Fruit fly (Drosophila melanogaster) whole organism, embryonic: ENCODE results near the gene IRSp53.

Experiments
- CG10267 ChIP-seq: fragments of 200-800 bp; sonication (Bioruptor generic); optimal IDR thresholded peaks from 2 replicates; lab custom pipeline; 2018; ENCODE audit warnings: missing biosample characterization, mild to moderate bottlenecking, missing genetic modification characterization, moderate library complexity
- CG10366 ChIP-seq: fragments of 200-800 bp; sonication (Bioruptor generic); IDR thresholded peaks from 2 replicates; pipeline ENCODE4 v1.3.6; 2022; ENCODE audit warnings: missing biosample characterization, missing genetic modification characterization
- CG10431 ChIP-seq: fragments of 200-800 bp; sonication (Bioruptor generic); optimal IDR thresholded peaks from 3 replicates; lab custom pipeline; 2018; ENCODE audit warnings: missing biosample characterization, mild to moderate bottlenecking, missing genetic modification characterization
- CG10462 ChIP-seq: fragments of 200-800 bp; sonication (Bioruptor generic); optimal IDR thresholded peaks from 2 replicates; lab custom pipeline; 2016; ENCODE audit warnings: missing biosample characterization, missing genetic modification characterization
- CG12071 ChIP-seq: fragments of 200-800 bp; sonication (Bioruptor generic); optimal IDR thresholded peaks from 3 replicates; lab custom pipeline; 2018; ENCODE audit warnings: missing biosample characterization, mild to moderate bottlenecking, missing genetic modification characterization
- CG32772 ChIP-seq: fragments of 200-800 bp; sonication (Bioruptor generic); IDR thresholded peaks from 2 replicates; pipeline ENCODE4 v1.3.6; 2022; ENCODE audit warnings: missing biosample characterization, missing genetic modification characterization
- CG34224 ChIP-seq: fragments of 200-800 bp; sonication (Bioruptor generic); IDR thresholded peaks from 3 replicates; pipeline ENCODE4 v1.3.6; 2022; ENCODE audit warnings: missing biosample characterization, missing genetic modification characterization; ENCODE audit not compliant: partially characterized antibody
- CG3847 ChIP-seq: fragments of 200-800 bp; sonication (Bioruptor generic); IDR thresholded peaks from 2 replicates; pipeline ENCODE4 v1.3.6; 2022; ENCODE audit warnings: missing biosample characterization, missing genetic modification characterization
- CG4404 ChIP-seq: fragments of 200-800 bp; sonication (Bioruptor generic); IDR thresholded peaks from 2 replicates; pipeline ENCODE4 v1.3.6; 2022; ENCODE audit warnings: missing biosample characterization, missing genetic modification characterization
- CG4424 ChIP-seq: fragments of 200-800 bp; sonication (Bioruptor generic); optimal IDR thresholded peaks from 3 replicates; lab custom pipeline; 2016; ENCODE audit warnings: missing biosample characterization, missing genetic modification characterization
- CG4707 ChIP-seq: fragments of 200-800 bp; sonication (Bioruptor generic); optimal IDR thresholded peaks from 2 replicates; lab custom pipeline; 2018; ENCODE audit warnings: missing biosample characterization, mild to moderate bottlenecking, missing genetic modification characterization, moderate library complexity
- CG6175 ChIP-seq: fragments of 200-800 bp; sonication (Bioruptor generic); IDR thresholded peaks from 3 replicates; pipeline ENCODE4 v1.3.6; 2022; ENCODE audit warnings: missing biosample characterization, missing genetic modification characterization
- CG9215 ChIP-seq: fragments of 200-800 bp; sonication (Bioruptor generic); IDR thresholded peaks from 2 replicates; pipeline ENCODE4 v1.3.6; 2022; ENCODE audit warnings: missing biosample characterization, missing genetic modification characterization
- Dbx ChIP-seq: fragments of 200-800 bp; sonication (Bioruptor generic); IDR thresholded peaks from 3 replicates; pipeline ENCODE4 v1.3.6; 2022; ENCODE audit warnings: missing biosample characterization, missing genetic modification characterization
- Drgx ChIP-seq: fragments of 200-800 bp; sonication (Bioruptor generic); IDR thresholded peaks from 2 replicates; pipeline ENCODE4 v1.3.6; 2022; ENCODE audit warnings: missing biosample characterization, missing genetic modification characterization
- Gug ChIP-seq: fragments of 200-800 bp; sonication (Bioruptor generic); IDR thresholded peaks from 4 replicates; pipeline ENCODE4 v1.3.6; 2022; ENCODE audit warnings: missing biosample characterization, missing genetic modification characterization
- HLH4C ChIP-seq: fragments of 200-800 bp; sonication (Bioruptor generic); IDR thresholded peaks from 3 replicates; pipeline ENCODE4 v1.3.6; 2022; ENCODE audit warnings: missing biosample characterization, missing genetic modification characterization; ENCODE audit not compliant: partially characterized antibody
- MTF-1 ChIP-seq: fragments of 200-800 bp; sonication (Bioruptor generic); optimal IDR thresholded peaks from 2 replicates; lab custom pipeline; 2018; ENCODE audit warnings: missing biosample characterization, mild to moderate bottlenecking, missing genetic modification characterization, borderline replicate concordance
- Med ChIP-seq: fragments of 200-800 bp; sonication (Bioruptor generic); peaks from one replicate; lab custom pipeline; 2016; ENCODE audit warnings: missing biosample characterization, missing genetic modification characterization, mild to moderate bottlenecking, inconsistent platforms, moderate library complexity
- NFAT ChIP-seq: fragments of 200-800 bp; sonication (Bioruptor generic); IDR thresholded peaks from 2 replicates; pipeline ENCODE4 v1.3.6; 2022; ENCODE audit warnings: missing biosample characterization, missing genetic modification characterization
- Opbp ChIP-seq: fragments of 200-800 bp; sonication (Bioruptor generic); IDR thresholded peaks from 3 replicates; pipeline ENCODE4 v1.3.6; 2022; ENCODE audit warnings: missing biosample characterization, missing genetic modification characterization; ENCODE audit not compliant: partially characterized antibody
- Ptx1 ChIP-seq: fragments of 200-800 bp; sonication (Bioruptor generic); IDR thresholded peaks from 2 replicates; pipeline ENCODE4 v1.3.6; 2022; ENCODE audit warnings: missing biosample characterization, missing genetic modification characterization
- Side ChIP-seq: fragments of 200-800 bp; sonication (Bioruptor generic); optimal IDR thresholded peaks from 2 replicates; lab custom pipeline; 2016; ENCODE audit warnings: missing biosample characterization, missing genetic modification characterization
- Six4 ChIP-seq: fragments of 200-800 bp; sonication (Bioruptor generic); optimal IDR thresholded peaks from 2 replicates; lab custom pipeline; 2016; ENCODE audit warnings: missing biosample characterization, missing genetic modification characterization
- Ssrp ChIP-seq: fragments of 200-800 bp; sonication (Bioruptor generic); optimal IDR thresholded peaks from 2 replicates; lab custom pipeline; 2018; ENCODE audit warnings: missing biosample characterization, mild to moderate bottlenecking, missing genetic modification characterization, moderate library complexity
- Taf1 ChIP-seq: fragments of 200-800 bp; sonication (Bioruptor generic); IDR thresholded peaks from 2 replicates; pipeline ENCODE4 v1.3.6; 2022; ENCODE audit warnings: missing biosample characterization, missing genetic modification characterization
- Xbp1 ChIP-seq: fragments of 200-800 bp; sonication (Bioruptor generic); optimal IDR thresholded peaks from 3 replicates; lab custom pipeline; 2016; ENCODE audit warnings: missing biosample characterization, mild to moderate bottlenecking, missing genetic modification characterization
- al ChIP-seq: fragments of 200-800 bp; sonication (Bioruptor generic); IDR thresholded peaks from 2 replicates; pipeline ENCODE4 v1.3.6; 2022; ENCODE audit warnings: missing biosample characterization, missing genetic modification characterization
- bbx ChIP-seq: fragments of 200-800 bp; sonication (Bioruptor generic); IDR thresholded peaks from 2 replicates; pipeline ENCODE4 v1.3.6; 2022; ENCODE audit warnings: missing biosample characterization, missing genetic modification characterization; ENCODE audit not compliant: partially characterized antibody
- cad ChIP-seq: fragments of >200 bp; optimal IDR thresholded peaks from 2 replicates; lab custom pipeline; 2017; ENCODE audit warnings: missing biosample characterization, missing genetic modification characterization
- dimm ChIP-seq: fragments of 200-800 bp; sonication (Bioruptor generic); IDR thresholded peaks from 2 replicates; pipeline ENCODE4 v1.3.6; 2022; ENCODE audit warnings: missing biosample characterization, missing genetic modification characterization
- dm ChIP-seq: fragments of 200-800 bp; sonication (Bioruptor generic); optimal IDR thresholded peaks from 3 replicates; lab custom pipeline; 2016; ENCODE audit warnings: missing biosample characterization, missing genetic modification characterization
- dpn ChIP-seq, 2 experiments: fragments of 200-800 bp; sonication (Bioruptor generic); optimal IDR thresholded peaks; 3 replicates each; lab custom pipeline; 2016; ENCODE audit warnings: missing biosample characterization in 2 of 2, missing genetic modification characterization in 2 of 2
- dysf ChIP-seq: fragments of 200-800 bp; sonication (Bioruptor generic); IDR thresholded peaks from 3 replicates; pipeline ENCODE4 v1.3.6; 2022; ENCODE audit warnings: missing biosample characterization, missing genetic modification characterization
- ems ChIP-seq: fragments of 200-800 bp; sonication (Bioruptor generic); optimal IDR thresholded peaks from 3 replicates; lab custom pipeline; 2016; ENCODE audit warnings: missing biosample characterization, missing genetic modification characterization
- fd64A ChIP-seq: fragments of 200-800 bp; sonication (Bioruptor generic); optimal IDR thresholded peaks from 3 replicates; lab custom pipeline; 2018; ENCODE audit warnings: missing biosample characterization, mild to moderate bottlenecking, missing genetic modification characterization
- hbn ChIP-seq: fragments of 200-800 bp; sonication (Bioruptor generic); IDR thresholded peaks from 2 replicates; pipeline ENCODE4 v1.3.6; 2022; ENCODE audit warnings: missing biosample characterization, missing genetic modification characterization; ENCODE audit not compliant: partially characterized antibody
- hkb ChIP-seq, 2 experiments: fragments of 200-800 bp in 1 of 2; fragments of >200 bp in 1 of 2; sonication (Bioruptor generic) in 1 of 2; IDR thresholded peaks in 1 of 2; optimal IDR thresholded peaks in 1 of 2; 2 replicates each; pipeline versions ENCODE4 v1.3.6 to Lab custom; 2017 to 2022; ENCODE audit warnings: missing biosample characterization in 1 of 2, missing genetic modification characterization in 1 of 2
- insv ChIP-seq, 2 experiments: fragments of 200-800 bp; sonication (Bioruptor generic); optimal IDR thresholded peaks; 3 replicates each; lab custom pipeline; 2016 to 2018; ENCODE audit warnings: missing biosample characterization in 2 of 2, missing genetic modification characterization in 2 of 2
- lov ChIP-seq, 2 experiments: fragments of 200-800 bp in 1 of 2; fragments of >200 bp in 1 of 2; sonication (Bioruptor generic) in 1 of 2; IDR thresholded peaks in 1 of 2; optimal IDR thresholded peaks in 1 of 2; 2 replicates in 1 of 2; 3 replicates in 1 of 2; pipeline versions ENCODE4 v1.3.6 to Lab custom; 2017 to 2022; ENCODE audit warnings: missing biosample characterization in 1 of 2, missing genetic modification characterization in 1 of 2
- mam ChIP-seq: fragments of 200-800 bp; sonication (Bioruptor generic); optimal IDR thresholded peaks from 3 replicates; lab custom pipeline; 2016; ENCODE audit warnings: missing biosample characterization, missing genetic modification characterization
- nerfin-1 ChIP-seq: fragments of 200-800 bp; sonication (Bioruptor generic); optimal IDR thresholded peaks from 3 replicates; lab custom pipeline; 2019; ENCODE audit warnings: missing biosample characterization, mild to moderate bottlenecking, missing genetic modification characterization, moderate library complexity
- row ChIP-seq: fragments of 200-800 bp; sonication (Bioruptor generic); IDR thresholded peaks from 3 replicates; pipeline ENCODE4 v1.3.6; 2022; ENCODE audit warnings: missing biosample characterization, missing genetic modification characterization
- sisA ChIP-seq: fragments of 200-800 bp; sonication (Bioruptor generic); IDR thresholded peaks from 2 replicates; pipeline ENCODE4 v1.3.6; 2022; ENCODE audit warnings: missing biosample characterization, missing genetic modification characterization
- tgo ChIP-seq: fragments of 200-800 bp; sonication (Bioruptor generic); IDR thresholded peaks from 3 replicates; pipeline ENCODE4 v1.3.6; 2022; ENCODE audit warnings: missing biosample characterization, missing genetic modification characterization
- tll ChIP-seq, 2 experiments: fragments of 200-800 bp in 1 of 2; fragments of >200 bp in 1 of 2; sonication (Bioruptor generic) in 1 of 2; optimal IDR thresholded peaks; 2 replicates each; lab custom pipeline; 2017 to 2019; ENCODE audit warnings: missing biosample characterization in 2 of 2, missing genetic modification characterization in 2 of 2, mild to moderate bottlenecking in 1 of 2, moderate library complexity in 1 of 2
- vvl ChIP-seq: fragments of 200-800 bp; sonication (Bioruptor generic); IDR thresholded peaks from 2 replicates; pipeline ENCODE4 v1.3.6; 2022; ENCODE audit warnings: missing biosample characterization, missing genetic modification characterization
- zen ChIP-seq: fragments of 200-800 bp; sonication (Bioruptor generic); optimal IDR thresholded peaks from 3 replicates; lab custom pipeline; 2018; ENCODE audit warnings: missing biosample characterization, mild to moderate bottlenecking, missing genetic modification characterization, moderate library complexity

The IRSp53 gene

DNA sequence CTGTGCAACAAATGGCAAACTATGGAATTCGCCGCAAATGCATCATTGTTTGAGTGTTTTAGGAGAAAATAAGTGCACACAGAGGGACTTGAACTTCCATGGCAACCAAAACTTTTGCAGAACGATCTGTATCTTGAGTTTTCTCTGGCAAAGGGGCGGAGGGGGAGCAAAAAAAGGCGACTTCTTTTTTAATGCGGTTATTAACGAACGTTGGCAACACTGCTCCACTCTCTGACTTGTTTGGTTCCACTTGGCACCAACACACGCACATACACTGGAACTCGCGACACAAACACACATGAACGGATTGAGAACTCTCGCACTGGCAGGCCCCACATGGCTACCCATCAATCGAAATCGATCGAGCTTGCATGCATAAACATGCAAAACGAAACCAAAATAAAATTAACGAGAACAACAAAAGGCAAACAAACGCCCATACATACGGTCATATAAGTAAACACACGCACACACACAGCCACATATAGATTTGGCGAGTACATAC, 16.4 kb upstream of the IRSp53 start:
- TF ChIP-seq sisA (GFP tag; lab: Robert Waterston, UW) (peak; percentile 54), Med (peak; percentile 58), cad (peak; percentile 15), zen (tag; lab: Kevin White, UChicago) (no peak), CG4424 (no peak), CG3847 (GFP tag; lab: Robert Waterston, UW) (no peak), lov (optimal IDR thresholded peaks at IDR 0.05; lab: Kevin White, UChicago) (no peak), lov (GFP tag; IDR thresholded peaks at IDR 0.05; lab: Robert Waterston, UW) (peak; percentile 35; the same call in 1 of the 3 replicates), hbn (no peak), CG6175 (no peak), fd64A (GFP tag; lab: Kevin White, UChicago) (no peak), NFAT (GFP tag; lab: Robert Waterston, UW) (peak; percentile 52; the same call in 1 of the 2 replicates), row (GFP tag; lab: Robert Waterston, UW) (peak; percentile 44), hkb (optimal IDR thresholded peaks at IDR 0.05; lab: Kevin White, UChicago) (no peak), hkb (GFP tag; IDR thresholded peaks at IDR 0.05; lab: Robert Waterston, UW) (peak; percentile 6; the same call in 1 of the 2 replicates), Drgx (peak; percentile 33; the same call in 1 of the 2 replicates), Xbp1 (peak; percentile 14), vvl (peak; percentile 41), insv (GFP tag; optimal IDR thresholded peaks at IDR 0.05; lab: Kevin White, UChicago) (no peak), CG34224 (GFP tag; lab: Robert Waterston, UW) (0 out of 3 replicates have a peak, but pooled peaks have one; percentile 51), Ssrp (tag; lab: Kevin White, UChicago) (no peak), dimm (no peak), Taf1 (no peak), CG10431 (GFP tag; lab: Kevin White, UChicago) (no peak), CG10462 (GFP tag; lab: Kevin White, UChicago) (no peak), Six4 (GFP tag; lab: Kevin White, UChicago) (no peak), CG9215 (GFP tag; lab: Robert Waterston, UW) (peak; percentile 84), nerfin-1 (tag; lab: Kevin White, UChicago) (no peak), tll (GFP tag; optimal IDR thresholded peaks at IDR 0.05; lab: Kevin White, UChicago) (no peak), MTF-1 (GFP tag; lab: Kevin White, UChicago) (no peak), CG10366 (GFP tag; lab: Robert Waterston, UW) (peak; percentile 43; the same call in 1 of the 2 replicates), ems (no peak), bbx (peak; percentile 49), CG4707 (no peak), mam (GFP tag; lab: Kevin White, UChicago) (peak; percentile 42), dm (no peak), Gug (GFP tag; lab: Robert Waterston, UW) (peak; percentile 40; the same call in 1 of the 4 replicates), dpn (GFP tag; optimal IDR thresholded peaks at IDR 0.05; lab: Kevin White, UChicago) (peak in 1 of 2 experiments; percentile 3), dysf (GFP tag; lab: Robert Waterston, UW) (peak; percentile 38; the same call in 1 of the 3 replicates), CG10267 (tag; lab: Kevin White, UChicago) (no peak), CG4404 (GFP tag; lab: Robert Waterston, UW) (0 out of 2 replicates have a peak, but pooled peaks have one; percentile 10), Opbp (GFP tag; lab: Robert Waterston, UW) (no peak), al (GFP tag; lab: Robert Waterston, UW) (peak; percentile 40; the same call in 1 of the 2 replicates), HLH4C (GFP tag; lab: Robert Waterston, UW) (no peak), Ptx1 (GFP tag; lab: Robert Waterston, UW) (0 out of 2 replicates have a peak, but pooled peaks have one; percentile 24), tgo (GFP tag; lab: Robert Waterston, UW) (peak; percentile 23; the same call in 1 of the 3 replicates), Dbx (GFP tag; lab: Robert Waterston, UW) (peak; percentile 37; the same call in 1 of the 3 replicates), Side (GFP tag; lab: Kevin White, UChicago) (no peak), CG12071 (GFP tag; lab: Kevin White, UChicago) (no peak), CG32772 (GFP tag; lab: Robert Waterston, UW) (peak; percentile 55)
